Worm (Caenorhabditis elegans) whole organism, young adult: ENCODE measurements around the gene Y66D12A.21.

Experiments
- B0035.1 ChIP-seq: sonication (generic microtip); optimal IDR thresholded peaks from 2 replicates; lab custom pipeline; 2016; ENCODE audit warnings: missing genetic modification characterization, mild to moderate bottlenecking, missing compliant biosample characterization, missing genotype, missing genetic modification reagents
- B0336.3 ChIP-seq: fragments of 200-800 bp; sonication (Bioruptor generic); IDR thresholded peaks from 2 replicates; pipeline ENCODE4 v1.3.6; 2022; ENCODE audit warnings: missing genetic modification characterization, missing compliant biosample characterization
- D2030.7 ChIP-seq: fragments of 200-800 bp; sonication (Bioruptor generic); IDR thresholded peaks from 2 replicates; pipeline ENCODE4 v1.3.6; 2022; ENCODE audit warnings: missing genetic modification reagents, missing genetic modification characterization, missing compliant biosample characterization
- F22D6.2 ChIP-seq: sonication (generic microtip); optimal IDR thresholded peaks from 2 replicates; lab custom pipeline; 2016; ENCODE audit warnings: mild to moderate bottlenecking, missing genetic modification characterization, missing compliant biosample characterization
- F33H1.4 ChIP-seq: fragments of 200-800 bp; sonication (Bioruptor generic); IDR thresholded peaks from 2 replicates; pipeline ENCODE4 v1.3.6; 2022; ENCODE audit warnings: missing genetic modification reagents, missing genetic modification characterization, missing compliant biosample characterization
- F37B4.10 ChIP-seq: fragments of 200-800 bp; sonication (Bioruptor generic); IDR thresholded peaks from 2 replicates; pipeline ENCODE4 v1.3.6; 2022; ENCODE audit warnings: missing genetic modification characterization, missing compliant biosample characterization
- F49E8.2 ChIP-seq: sonication (generic microtip); optimal IDR thresholded peaks from 3 replicates; lab custom pipeline; 2017; ENCODE audit warnings: missing genetic modification characterization, mild to moderate bottlenecking, missing compliant biosample characterization, antibody characterized with exemption, moderate library complexity; ENCODE audit not compliant: insufficient read depth
- F52B5.7 ChIP-seq: sonication (generic microtip); optimal IDR thresholded peaks from 2 replicates; lab custom pipeline; 2016; ENCODE audit warnings: mild to moderate bottlenecking, missing genetic modification characterization, missing compliant biosample characterization
- F57C9.4 ChIP-seq: sonication (generic microtip); optimal IDR thresholded peaks from 2 replicates; lab custom pipeline; 2017; ENCODE audit warnings: mild to moderate bottlenecking, missing genetic modification characterization, missing compliant biosample characterization
- K11D2.4 ChIP-seq: fragments of 200-800 bp; sonication (Bioruptor generic); IDR thresholded peaks from 2 replicates; pipeline ENCODE4 v1.3.6; 2022; ENCODE audit warnings: missing genetic modification reagents, missing genetic modification characterization, missing compliant biosample characterization
- Y95B8A.8 ChIP-seq: fragments of 200-800 bp; sonication (Bioruptor generic); IDR thresholded peaks from 2 replicates; pipeline ENCODE4 v1.3.6; 2022; ENCODE audit warnings: missing genetic modification reagents, missing genetic modification characterization, missing compliant biosample characterization
- cebp-2 ChIP-seq: fragments of 200-800 bp; sonication (Bioruptor generic); IDR thresholded peaks from 2 replicates; pipeline ENCODE4 v1.3.6; 2022; ENCODE audit warnings: missing genetic modification characterization, missing compliant biosample characterization
- ceh-100 ChIP-seq: fragments of 200-800 bp; sonication (Bioruptor generic); IDR thresholded peaks from 2 replicates; pipeline ENCODE4 v1.3.6; 2022; ENCODE audit warnings: missing genetic modification reagents, missing genetic modification characterization, missing compliant biosample characterization
- ceh-27 ChIP-seq: fragments of 200-800 bp; sonication (Bioruptor generic); optimal IDR thresholded peaks from 2 replicates; lab custom pipeline; 2018; ENCODE audit warnings: mild to moderate bottlenecking, missing genetic modification characterization, moderate library complexity, missing compliant biosample characterization
- ceh-91 ChIP-seq: fragments of 200-800 bp; sonication (Bioruptor generic); IDR thresholded peaks from 2 replicates; pipeline ENCODE4 v1.3.6; 2022; ENCODE audit warnings: missing genetic modification reagents, missing genetic modification characterization, missing compliant biosample characterization
- chd-7 ChIP-seq: sonication (generic microtip); optimal IDR thresholded peaks from 2 replicates; lab custom pipeline; 2016; ENCODE audit warnings: mild to moderate bottlenecking, missing genetic modification characterization, moderate library complexity, missing compliant biosample characterization
- dpff-1 ChIP-seq: sonication (generic microtip); optimal IDR thresholded peaks from 2 replicates; lab custom pipeline; 2017; ENCODE audit warnings: mild to moderate bottlenecking, missing genetic modification characterization, missing compliant biosample characterization
- dpl-1 ChIP-seq: fragments of 150-350 bp; optimal IDR thresholded peaks from 2 replicates; lab custom pipeline; 2014; ENCODE audit warnings: missing biosample characterization, missing genetic modification reagents, missing genetic modification characterization
- efl-1 ChIP-seq: fragments of 150-350 bp; optimal IDR thresholded peaks from 2 replicates; lab custom pipeline; 2014; ENCODE audit warnings: missing biosample characterization, missing genetic modification reagents, missing genetic modification characterization
- egrh-3 ChIP-seq: fragments of 200-800 bp; sonication (Bioruptor generic); IDR thresholded peaks from 2 replicates; pipeline ENCODE4 v1.3.6; 2022; ENCODE audit warnings: missing genetic modification reagents, missing genetic modification characterization, missing compliant biosample characterization
- hmg-1.2 ChIP-seq: fragments of 200-800 bp; sonication (Bioruptor generic); IDR thresholded peaks from 2 replicates; pipeline ENCODE4 v1.3.6; 2022; ENCODE audit warnings: missing genetic modification reagents, missing genetic modification characterization, missing compliant biosample characterization
- hsf-1 ChIP-seq: fragments of 200-800 bp; sonication (Bioruptor generic); IDR thresholded peaks from 2 replicates; pipeline ENCODE4 v1.3.6; 2022; ENCODE audit warnings: missing genetic modification reagents, missing genetic modification characterization, missing compliant biosample characterization
- madf-10 ChIP-seq: sonication (generic microtip); optimal IDR thresholded peaks from 2 replicates; lab custom pipeline; 2016; ENCODE audit warnings: mild to moderate bottlenecking, missing genetic modification characterization, missing compliant biosample characterization
- madf-3 ChIP-seq: fragments of 200-800 bp; sonication (Bioruptor generic); IDR thresholded peaks from 2 replicates; pipeline ENCODE4 v1.3.6; 2022; ENCODE audit warnings: missing genetic modification reagents, missing genetic modification characterization, missing compliant biosample characterization
- madf-6 ChIP-seq: fragments of 200-800 bp; sonication (Bioruptor generic); IDR thresholded peaks from 2 replicates; pipeline ENCODE4 v1.3.6; 2022; ENCODE audit warnings: missing genetic modification reagents, missing genetic modification characterization, missing compliant biosample characterization
- madf-8 ChIP-seq: fragments of 200-800 bp; sonication (Bioruptor generic); conservative IDR thresholded peaks from 2 replicates; pipeline ENCODE4 v1.3.6; 2022; ENCODE audit warnings: missing genetic modification reagents, missing genetic modification characterization, missing compliant biosample characterization
- mcd-1 ChIP-seq: fragments of 200-800 bp; sonication (Bioruptor generic); IDR thresholded peaks from 2 replicates; pipeline ENCODE4 v1.3.6; 2022; ENCODE audit warnings: missing genetic modification reagents, missing genetic modification characterization, missing compliant biosample characterization
- nfya-1 ChIP-seq: sonication (generic microtip); optimal IDR thresholded peaks from 2 replicates; lab custom pipeline; 2017; ENCODE audit warnings: antibody characterized with exemption, missing compliant biosample characterization, missing genetic modification characterization, borderline replicate concordance; ENCODE audit not compliant: insufficient read depth
- rcor-1 ChIP-seq: fragments of 200-800 bp; sonication (Bioruptor generic); IDR thresholded peaks from 2 replicates; pipeline ENCODE4 v1.3.6; 2022; ENCODE audit warnings: missing genetic modification reagents, missing genetic modification characterization, missing compliant biosample characterization
- snpc-1.3 ChIP-seq: sonication (generic microtip); optimal IDR thresholded peaks from 2 replicates; lab custom pipeline; 2017; ENCODE audit warnings: missing genetic modification characterization, mild to moderate bottlenecking, missing compliant biosample characterization, antibody characterized with exemption, moderate library complexity, missing genotype, missing genetic modification reagents; ENCODE audit not compliant: insufficient read depth
- tbp1 ChIP-seq: fragments of 200-800 bp; sonication (Bioruptor generic); optimal IDR thresholded peaks from 2 replicates; lab custom pipeline; 2018; ENCODE audit warnings: mild to moderate bottlenecking, missing genetic modification characterization, missing compliant biosample characterization
- tlf-1 ChIP-seq: fragments of 200-800 bp; sonication (Bioruptor generic); optimal IDR thresholded peaks from 2 replicates; lab custom pipeline; 2018; ENCODE audit warnings: mild to moderate bottlenecking, missing genetic modification characterization, missing compliant biosample characterization
- zfh-2 ChIP-seq: fragments of 200-800 bp; sonication (Bioruptor generic); conservative IDR thresholded peaks from 2 replicates; pipeline ENCODE4 v1.3.6; 2022; ENCODE audit warnings: missing genetic modification reagents, missing genetic modification characterization, missing compliant biosample characterization
- zim-3 ChIP-seq: sonication (generic microtip); optimal IDR thresholded peaks from 2 replicates; lab custom pipeline; 2017; ENCODE audit warnings: mild to moderate bottlenecking, missing genetic modification characterization, moderate library complexity, missing compliant biosample characterization

Y66D12A.21 gene

DNA sequence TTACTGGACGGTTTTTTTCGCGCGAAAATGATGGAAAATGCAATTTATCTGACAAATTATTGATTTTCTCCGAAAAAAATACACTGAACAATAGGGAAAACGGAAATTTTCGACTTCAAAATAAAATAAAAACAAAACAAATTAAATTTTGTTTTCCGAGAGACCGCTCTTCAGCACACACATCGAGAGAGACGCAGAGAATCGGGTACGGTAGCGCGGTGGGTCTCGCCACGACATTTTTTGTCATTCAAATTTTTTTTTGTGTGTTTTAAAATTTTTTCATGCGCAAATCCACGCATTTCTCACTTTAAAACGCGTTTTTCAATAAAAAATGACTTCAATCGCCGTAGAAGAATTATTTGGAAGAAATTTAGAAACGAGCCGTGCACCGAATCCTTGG, 19.0 kb upstream of the Y66D12A.21 start (continued):
- TF ChIP-seq rcor-1 (GFP tag; lab: Robert Waterston, UW) = 0 out of 2 replicates have a peak, but pooled peaks have one; percentile 21
- TF ChIP-seq F37B4.10 = no peak
- TF ChIP-seq snpc-1.3 (tag; lab: Kevin White, UChicago) = peak; percentile 84
- peak; percentile 94 for TF ChIP-seq hmg-1.2 (GFP tag; lab: Robert Waterston, UW)
- TF ChIP-seq tbp1 (GFP tag; lab: Kevin White, UChicago) = peak; percentile 17
- 0 out of 2 replicates have a peak, but pooled peaks have one; percentile 54 for TF ChIP-seq hsf-1 (GFP tag; lab: Robert Waterston, UW)
- no peak for TF ChIP-seq dpff-1 (tag; lab: Kevin White, UChicago)
- 0 out of 2 replicates have a peak, but pooled peaks have one; percentile 73 for TF ChIP-seq madf-3 (GFP tag; lab: Robert Waterston, UW)
- TF ChIP-seq madf-6 (GFP tag; lab: Robert Waterston, UW) = peak; percentile 96
- no peak for TF ChIP-seq nfya-1 (tag; lab: Kevin White, UChicago)
- peak; percentile 84 for TF ChIP-seq D2030.7 (GFP tag; lab: Robert Waterston, UW)
- peak; percentile 97 for TF ChIP-seq F33H1.4 (GFP tag; lab: Robert Waterston, UW)
- peak; percentile 52; the same call in 1 of the 2 replicates for TF ChIP-seq ceh-100 (GFP tag; lab: Robert Waterston, UW)
- TF ChIP-seq tlf-1 (GFP tag; lab: Kevin White, UChicago) = peak; percentile 31
- peak; percentile 65 for TF ChIP-seq mcd-1
- TF ChIP-seq ceh-91 (GFP tag; lab: Robert Waterston, UW) = peak; percentile 60; the same call in 1 of the 2 replicates
- no peak for TF ChIP-seq B0035.1 (tag; lab: Kevin White, UChicago)
- TF ChIP-seq F57C9.4 (tag; lab: Kevin White, UChicago) = no peak
- TF ChIP-seq egrh-3 = no peak
- TF ChIP-seq efl-1 (GFP tag; lab: Kevin White, UChicago) = peak; percentile 42
- TF ChIP-seq Y95B8A.8 (GFP tag; lab: Robert Waterston, UW) = 0 out of 2 replicates have a peak, but pooled peaks have one; percentile 41

DNA sequence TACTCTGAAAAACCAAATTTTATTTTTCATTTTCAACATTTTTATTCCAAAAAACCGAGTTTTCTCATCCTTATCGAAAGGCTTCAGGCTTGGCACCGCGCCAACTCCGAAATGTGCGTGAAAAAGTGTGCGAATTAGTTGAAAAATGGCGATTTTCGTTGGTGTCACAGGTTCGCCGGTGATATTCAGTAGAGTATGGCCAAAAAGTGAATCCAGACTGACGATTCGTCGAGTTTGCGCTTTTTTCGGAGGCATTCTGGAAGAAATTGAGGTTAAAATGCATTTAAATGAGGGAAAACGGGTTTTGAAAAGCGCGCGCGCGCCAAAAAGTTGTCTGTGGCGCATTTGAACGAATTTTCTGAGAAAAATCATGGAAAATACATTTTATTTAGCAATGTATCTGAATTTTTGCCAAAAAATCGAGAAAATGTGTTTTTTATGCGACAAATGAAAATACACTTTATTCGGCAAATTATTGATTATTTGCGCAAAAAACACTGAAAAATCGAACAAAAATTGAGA, 18.5 kb upstream of the Y66D12A.21 start, which contains the start of the genes Y66D12A.16 and such-1:
Y66D12A.16 (plus strand) TSS at position 51 of the 522 bp plus-strand sequence.
such-1 (minus strand) TSS at position 256 of the 522 bp plus-strand sequence.
- TF ChIP-seq F49E8.2 = no peak
- no peak for TF ChIP-seq tlf-1 (GFP tag; lab: Kevin White, UChicago)
- TF ChIP-seq B0336.3 (GFP tag; lab: Robert Waterston, UW) = no peak
- TF ChIP-seq madf-6 (GFP tag; lab: Robert Waterston, UW) = peak; percentile 86
- peak; percentile 39; the same call in 1 of the 2 replicates for TF ChIP-seq ceh-91 (GFP tag; lab: Robert Waterston, UW)
- no peak for TF ChIP-seq zfh-2 (GFP tag; lab: Robert Waterston, UW)
- peak; percentile 67; the same call in 1 of the 2 replicates for TF ChIP-seq hsf-1 (GFP tag; lab: Robert Waterston, UW)
- peak; percentile 12; the same call in 1 of the 2 replicates for TF ChIP-seq D2030.7 (GFP tag; lab: Robert Waterston, UW)
- peak; percentile 31 for TF ChIP-seq F33H1.4 (GFP tag; lab: Robert Waterston, UW)
- TF ChIP-seq dpl-1 (GFP tag; lab: Kevin White, UChicago) = peak; percentile 48
- TF ChIP-seq chd-7 (tag; lab: Kevin White, UChicago) = no peak
- peak; percentile 73 for TF ChIP-seq madf-8 (GFP tag; lab: Robert Waterston, UW)
- TF ChIP-seq K11D2.4 (GFP tag; lab: Robert Waterston, UW) = no peak
- no peak for TF ChIP-seq F52B5.7 (tag; lab: Kevin White, UChicago)
- peak; percentile 74 for TF ChIP-seq efl-1 (GFP tag; lab: Kevin White, UChicago)

DNA sequence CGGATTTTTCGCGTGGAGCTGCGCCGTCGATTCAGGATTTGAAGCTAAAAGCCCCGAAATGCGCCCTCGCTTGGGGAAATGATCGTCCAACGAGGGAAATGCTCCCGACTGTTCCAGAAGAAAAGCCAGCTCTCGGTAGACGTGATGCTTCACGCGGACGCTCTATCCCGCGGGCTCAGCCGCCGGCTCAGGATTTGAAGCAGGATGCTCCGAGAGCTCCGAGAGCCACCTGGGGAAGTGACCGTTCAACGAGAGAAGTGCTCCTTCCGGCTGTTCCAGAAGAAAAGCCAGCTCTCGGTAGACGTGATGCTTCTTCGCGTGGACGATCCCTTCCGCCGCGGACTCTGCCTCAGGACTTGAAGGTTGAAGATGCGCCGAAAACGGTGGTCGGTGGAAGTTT, 5.7 kb upstream of the Y66D12A.21 start:
- TF ChIP-seq snpc-1.3 (tag; lab: Kevin White, UChicago) (no peak), zim-3 (no peak), cebp-2 (GFP tag; lab: Robert Waterston, UW) (no peak), F22D6.2 (tag; lab: Kevin White, UChicago) (no peak), madf-10 (no peak), egrh-3 (peak; percentile 75; the same call in 1 of the 2 replicates), ceh-27 (GFP tag; lab: Kevin White, UChicago) (no peak), zfh-2 (GFP tag; lab: Robert Waterston, UW) (peak; percentile 78)
